Fruit fly (Drosophila melanogaster) whole organism, pupa: ENCODE data around the gene Gr97a.

Experiments
- CG8301 ChIP-seq: fragments of 200-800 bp; sonication (Bioruptor generic); optimal IDR thresholded peaks from 2 replicates; lab custom pipeline; 2018; ENCODE audit warnings: missing biosample characterization, mild to moderate bottlenecking, missing genetic modification characterization
- EcR ChIP-seq: fragments of 200-800 bp; sonication (Bioruptor generic); optimal IDR thresholded peaks from 3 replicates; lab custom pipeline; 2019; ENCODE audit warnings: missing biosample characterization, missing genetic modification characterization, mild to moderate bottlenecking, moderate library complexity, missing genetic modification reagents
- Snoo ChIP-seq: fragments of 200-800 bp; sonication (Bioruptor generic); optimal IDR thresholded peaks from 3 replicates; lab custom pipeline; 2017; ENCODE audit warnings: missing biosample characterization, mild to moderate bottlenecking, missing genetic modification characterization, inconsistent platforms
- gl ChIP-seq: fragments of 200-800 bp; sonication (Bioruptor generic); optimal IDR thresholded peaks from 2 replicates; lab custom pipeline; 2018; ENCODE audit warnings: missing biosample characterization, mild to moderate bottlenecking, missing genetic modification characterization

dm6 chr3R:26968823-26969638 lies 2.7 kb upstream of the Gr97a start:
- peak; percentile 92 for TF ChIP-seq EcR (GFP tag; lab: Kevin White, UChicago)
- peak; percentile 21 for TF ChIP-seq gl
- no peak for TF ChIP-seq Snoo (tag; lab: Kevin White, UChicago)
- no peak for TF ChIP-seq CG8301 (tag; lab: Kevin White, UChicago)
